Fruit fly (Drosophila melanogaster): ENCODE data around the gene CG13405.

dm6 chr3L:25950-26349 is 49.2 kb downstream of the CG13405 start:
- TF ChIP-seq CG8478 (optimal IDR thresholded peaks at IDR 0.05) (no peak), Dll (optimal IDR thresholded peaks at IDR 0.05) (no peak), psq (optimal IDR thresholded peaks at IDR 0.05) (no peak), pan (optimal IDR thresholded peaks at IDR 0.05) (no peak)
